Fruit fly (Drosophila melanogaster) whole organism, embryonic: ENCODE data around the gene CG11726.

Experiments
- CG14710 ChIP-seq: fragments of 200-800 bp; sonication (Bioruptor generic); optimal IDR thresholded peaks from 3 replicates; lab custom pipeline; 2019; ENCODE audit warnings: missing biosample characterization, mild to moderate bottlenecking, missing genetic modification characterization, moderate library complexity
- CG15514 ChIP-seq: fragments of 200-800 bp; sonication (Bioruptor generic); optimal IDR thresholded peaks from 3 replicates; lab custom pipeline; 2017; ENCODE audit warnings: missing biosample characterization, missing genetic modification characterization, mild to moderate bottlenecking, moderate library complexity, missing genetic modification reagents
- CG18599 ChIP-seq: fragments of 200-800 bp; sonication (Bioruptor generic); optimal IDR thresholded peaks from 3 replicates; lab custom pipeline; 2017; ENCODE audit warnings: missing biosample characterization, missing genetic modification characterization, mild to moderate bottlenecking, moderate library complexity, missing genetic modification reagents
- CG18764 ChIP-seq: fragments of 200-800 bp; sonication (Bioruptor generic); optimal IDR thresholded peaks from 3 replicates; lab custom pipeline; 2016; ENCODE audit warnings: missing biosample characterization, missing genetic modification characterization
- CG2202 ChIP-seq: fragments of 200-800 bp; sonication (Bioruptor generic); optimal IDR thresholded peaks from 2 replicates; lab custom pipeline; 2018; ENCODE audit warnings: missing biosample characterization, mild to moderate bottlenecking, missing genetic modification characterization
- CG4424 ChIP-seq: fragments of 200-800 bp; sonication (Bioruptor generic); optimal IDR thresholded peaks from 3 replicates; lab custom pipeline; 2016; ENCODE audit warnings: missing biosample characterization, missing genetic modification characterization
- CG4730 ChIP-seq: fragments of 200-800 bp; sonication (Bioruptor generic); IDR thresholded peaks from 2 replicates; pipeline ENCODE4 v1.3.6; 2022; ENCODE audit warnings: missing biosample characterization, missing genetic modification characterization
- CG5180 ChIP-seq: fragments of 200-800 bp; sonication (Bioruptor generic); optimal IDR thresholded peaks from 3 replicates; lab custom pipeline; 2017; ENCODE audit warnings: missing biosample characterization, missing genetic modification characterization, mild to moderate bottlenecking, moderate library complexity, missing genetic modification reagents
- CG6654 ChIP-seq: fragments of 200-800 bp; sonication (Bioruptor generic); optimal IDR thresholded peaks from 2 replicates; lab custom pipeline; 2017; ENCODE audit warnings: missing biosample characterization, mild to moderate bottlenecking, missing genetic modification characterization
- CG7556 ChIP-seq: fragments of 200-800 bp; sonication (Bioruptor generic); optimal IDR thresholded peaks from 2 replicates; lab custom pipeline; 2017; ENCODE audit warnings: missing biosample characterization, mild to moderate bottlenecking, missing genetic modification characterization
- CG7786 ChIP-seq: fragments of 200-800 bp; sonication (Bioruptor generic); optimal IDR thresholded peaks from 2 replicates; lab custom pipeline; 2016; ENCODE audit warnings: missing biosample characterization, missing genetic modification characterization
- CG7839 ChIP-seq: fragments of 200-800 bp; sonication (Bioruptor generic); optimal IDR thresholded peaks from 3 replicates; lab custom pipeline; 2018; ENCODE audit warnings: missing biosample characterization, mild to moderate bottlenecking, missing genetic modification characterization, moderate library complexity
- CG8765 ChIP-seq: fragments of 200-800 bp; sonication (Bioruptor generic); IDR thresholded peaks from 2 replicates; pipeline ENCODE4 v1.3.6; 2022; ENCODE audit warnings: missing biosample characterization, missing genetic modification characterization
- CG9727 ChIP-seq: fragments of 200-800 bp; sonication (Bioruptor generic); optimal IDR thresholded peaks from 3 replicates; lab custom pipeline; 2017; ENCODE audit warnings: missing biosample characterization, mild to moderate bottlenecking, missing genetic modification characterization
- Doc2 ChIP-seq: fragments of 200-800 bp; sonication (Bioruptor generic); IDR thresholded peaks from 2 replicates; pipeline ENCODE4 v1.3.6; 2022; ENCODE audit warnings: missing biosample characterization, missing genetic modification characterization
- Dp ChIP-seq: fragments of 200-800 bp; sonication (Bioruptor generic); optimal IDR thresholded peaks from 2 replicates; lab custom pipeline; 2018; ENCODE audit warnings: missing biosample characterization, mild to moderate bottlenecking, missing genetic modification characterization, moderate library complexity
- H15 ChIP-seq: fragments of 200-800 bp; sonication (Bioruptor generic); IDR thresholded peaks from 3 replicates; pipeline ENCODE4 v1.3.6; 2022; ENCODE audit warnings: missing biosample characterization, missing genetic modification characterization
- Hmr ChIP-seq: fragments of 200-800 bp; sonication (Bioruptor generic); optimal IDR thresholded peaks from 3 replicates; lab custom pipeline; 2017; ENCODE audit warnings: mild to moderate bottlenecking, missing biosample characterization, missing genetic modification reagents, missing genetic modification characterization
- Hr3 ChIP-seq: fragments of 200-800 bp; sonication (Bioruptor generic); optimal IDR thresholded peaks from 3 replicates; lab custom pipeline; 2016; ENCODE audit warnings: missing biosample characterization, missing genetic modification characterization
- Mes4 ChIP-seq: fragments of 200-800 bp; sonication (Bioruptor generic); optimal IDR thresholded peaks from 2 replicates; lab custom pipeline; 2016; ENCODE audit warnings: missing biosample characterization, missing genetic modification characterization
- Myb ChIP-seq: fragments of 200-800 bp; sonication (Bioruptor generic); optimal IDR thresholded peaks from 2 replicates; lab custom pipeline; 2016; ENCODE audit warnings: missing biosample characterization, missing genetic modification characterization
- NfI ChIP-seq: fragments of 200-800 bp; sonication (Bioruptor generic); optimal IDR thresholded peaks from 3 replicates; lab custom pipeline; 2018; ENCODE audit warnings: missing biosample characterization, mild to moderate bottlenecking, missing genetic modification characterization, moderate library complexity
- Sry-β ChIP-seq: fragments of 200-800 bp; sonication (Bioruptor generic); optimal IDR thresholded peaks from 2 replicates; lab custom pipeline; 2018; ENCODE audit warnings: missing biosample characterization, mild to moderate bottlenecking, missing genetic modification characterization, moderate library complexity
- ato ChIP-seq: fragments of 200-800 bp; sonication (Bioruptor generic); IDR thresholded peaks from 2 replicates; pipeline ENCODE4 v1.3.6; 2022; ENCODE audit warnings: missing biosample characterization, missing genetic modification characterization; ENCODE audit not compliant: partially characterized antibody
- bsh ChIP-seq, 2 experiments: fragments of 200-800 bp; sonication (Bioruptor generic); optimal IDR thresholded peaks; 2 replicates each; lab custom pipeline; 2017 to 2018; ENCODE audit warnings: mild to moderate bottlenecking in 2 of 2, missing biosample characterization in 2 of 2, missing genetic modification characterization in 2 of 2, moderate library complexity in 1 of 2
- caup ChIP-seq: fragments of 200-800 bp; sonication (Bioruptor generic); optimal IDR thresholded peaks from 3 replicates; lab custom pipeline; 2017; ENCODE audit warnings: missing biosample characterization, mild to moderate bottlenecking, missing genetic modification characterization, moderate library complexity; ENCODE audit not compliant: severe bottlenecking
- chinmo ChIP-seq: fragments of 200-800 bp; sonication (Bioruptor generic); IDR thresholded peaks from 4 replicates; pipeline ENCODE4 v1.3.6; 2022; ENCODE audit warnings: missing biosample characterization, missing genetic modification characterization; ENCODE audit not compliant: partially characterized antibody
- ci ChIP-seq: fragments of 200-800 bp; sonication (Bioruptor generic); IDR thresholded peaks from 3 replicates; pipeline ENCODE4 v1.3.6; 2022; ENCODE audit warnings: missing biosample characterization, missing genetic modification characterization
- da ChIP-seq: fragments of 200-800 bp; sonication (Bioruptor generic); optimal IDR thresholded peaks from 2 replicates; lab custom pipeline; 2016; ENCODE audit warnings: missing biosample characterization, missing genetic modification characterization
- dimm ChIP-seq: fragments of 200-800 bp; sonication (Bioruptor generic); IDR thresholded peaks from 2 replicates; pipeline ENCODE4 v1.3.6; 2022; ENCODE audit warnings: missing biosample characterization, missing genetic modification characterization
- dmrt11E ChIP-seq: fragments of 200-800 bp; sonication (Bioruptor generic); optimal IDR thresholded peaks from 3 replicates; lab custom pipeline; 2018; ENCODE audit warnings: missing biosample characterization, mild to moderate bottlenecking, missing genetic modification characterization, moderate library complexity
- ems ChIP-seq: fragments of 200-800 bp; sonication (Bioruptor generic); optimal IDR thresholded peaks from 3 replicates; lab custom pipeline; 2016; ENCODE audit warnings: missing biosample characterization, missing genetic modification characterization
- grn ChIP-seq: fragments of 200-800 bp; sonication (Bioruptor generic); optimal IDR thresholded peaks from 3 replicates; lab custom pipeline; 2017; ENCODE audit warnings: missing biosample characterization, missing genetic modification characterization
- gsb ChIP-seq: fragments of 200-800 bp; sonication (Bioruptor generic); IDR thresholded peaks from 2 replicates; pipeline ENCODE4 v1.3.6; 2022; ENCODE audit warnings: missing biosample characterization, missing genetic modification characterization
- hb ChIP-seq: fragments of 200-800 bp; sonication (Bioruptor generic); IDR thresholded peaks from 3 replicates; pipeline ENCODE4 v1.3.6; 2022; ENCODE audit warnings: missing biosample characterization, missing genetic modification characterization; ENCODE audit not compliant: partially characterized antibody
- ind ChIP-seq: fragments of 200-800 bp; sonication (Bioruptor generic); optimal IDR thresholded peaks from 3 replicates; lab custom pipeline; 2016; ENCODE audit warnings: missing biosample characterization, missing genetic modification characterization
- nmo ChIP-seq: fragments of 200-800 bp; sonication (Bioruptor generic); optimal IDR thresholded peaks from 2 replicates; lab custom pipeline; 2018; ENCODE audit warnings: missing biosample characterization, mild to moderate bottlenecking, missing genetic modification characterization, moderate library complexity
- ranshi ChIP-seq: fragments of 200-800 bp; sonication (Bioruptor generic); IDR thresholded peaks from 2 replicates; pipeline ENCODE4 v1.3.6; 2022; ENCODE audit warnings: missing biosample characterization, missing genetic modification characterization
- sd ChIP-seq: fragments of 200-800 bp; sonication (Bioruptor generic); optimal IDR thresholded peaks from 3 replicates; lab custom pipeline; 2018; ENCODE audit warnings: missing biosample characterization, mild to moderate bottlenecking, missing genetic modification characterization, moderate library complexity
- sens-2 ChIP-seq: fragments of 200-800 bp; sonication (Bioruptor generic); IDR thresholded peaks from 2 replicates; pipeline ENCODE4 v1.3.6; 2022; ENCODE audit warnings: missing biosample characterization, missing genetic modification characterization
- seq ChIP-seq: fragments of 200-800 bp; sonication (Bioruptor generic); IDR thresholded peaks from 2 replicates; pipeline ENCODE4 v1.3.6; 2022; ENCODE audit warnings: missing biosample characterization, missing genetic modification characterization
- sisA ChIP-seq: fragments of 200-800 bp; sonication (Bioruptor generic); IDR thresholded peaks from 2 replicates; pipeline ENCODE4 v1.3.6; 2022; ENCODE audit warnings: missing biosample characterization, missing genetic modification characterization
- slp2 ChIP-seq: fragments of 200-800 bp; sonication (Bioruptor generic); optimal IDR thresholded peaks from 2 replicates; lab custom pipeline; 2016; ENCODE audit warnings: missing biosample characterization, missing genetic modification characterization
- unpg ChIP-seq: fragments of 200-800 bp; sonication (Bioruptor generic); optimal IDR thresholded peaks from 3 replicates; lab custom pipeline; 2018; ENCODE audit warnings: missing biosample characterization, mild to moderate bottlenecking, missing genetic modification characterization, moderate library complexity
- vvl ChIP-seq: fragments of 200-800 bp; sonication (Bioruptor generic); IDR thresholded peaks from 2 replicates; pipeline ENCODE4 v1.3.6; 2022; ENCODE audit warnings: missing biosample characterization, missing genetic modification characterization
- zen ChIP-seq: fragments of 200-800 bp; sonication (Bioruptor generic); optimal IDR thresholded peaks from 3 replicates; lab custom pipeline; 2018; ENCODE audit warnings: missing biosample characterization, mild to moderate bottlenecking, missing genetic modification characterization, moderate library complexity
- zen2 ChIP-seq: fragments of 200-800 bp; sonication (Bioruptor generic); IDR thresholded peaks from 3 replicates; pipeline ENCODE4 v1.3.6; 2022; ENCODE audit warnings: missing biosample characterization, missing genetic modification characterization; ENCODE audit not compliant: partially characterized antibody
- zf30C ChIP-seq: fragments of 200-800 bp; sonication (Bioruptor generic); optimal IDR thresholded peaks from 3 replicates; lab custom pipeline; 2018; ENCODE audit warnings: missing biosample characterization, mild to moderate bottlenecking, missing genetic modification characterization

CG11726 gene

dm6 chr3L:11379698-11380438 lies 14.6 kb upstream of the CG11726 start (continued):
- TF ChIP-seq caup (GFP tag; lab: Kevin White, UChicago) (peak; percentile 40), seq (GFP tag; lab: Robert Waterston, UW) (0 out of 2 replicates have a peak, but pooled peaks have one; percentile 29), CG14710 (tag; lab: Kevin White, UChicago) (peak; percentile 58), zen (tag; lab: Kevin White, UChicago) (no peak), chinmo (GFP tag; lab: Robert Waterston, UW) (no peak), NfI (GFP tag; lab: Kevin White, UChicago) (peak; percentile 19), CG4424 (GFP tag; lab: Kevin White, UChicago) (peak; percentile 27), CG18764 (GFP tag; lab: Kevin White, UChicago) (peak; percentile 14), gsb (GFP tag; lab: Robert Waterston, UW) (no peak), da (GFP tag; lab: Kevin White, UChicago) (no peak), dmrt11E (tag; lab: Kevin White, UChicago) (peak; percentile 51), CG7786 (GFP tag; lab: Kevin White, UChicago) (peak; percentile 58), CG9727 (peak; percentile 40), CG7556 (GFP tag; lab: Kevin White, UChicago) (peak; percentile 44), H15 (GFP tag; lab: Robert Waterston, UW) (peak; percentile 49; the same call in 2 of the 3 replicates), Hr3 (no peak), Hmr (GFP tag; lab: Kevin White, UChicago) (no peak), Dp (GFP tag; lab: Kevin White, UChicago) (no peak), zf30C (GFP tag; lab: Kevin White, UChicago) (peak; percentile 87), ato (GFP tag; lab: Robert Waterston, UW) (no peak), CG6654 (GFP tag; lab: Kevin White, UChicago) (no peak), CG8765 (GFP tag; lab: Robert Waterston, UW) (no peak), ind (GFP tag; lab: Kevin White, UChicago) (peak; percentile 44), zen2 (GFP tag; lab: Robert Waterston, UW) (no peak), CG15514 (GFP tag; lab: Kevin White, UChicago) (peak; percentile 4), ci (GFP tag; lab: Robert Waterston, UW) (peak; percentile 80), nmo (GFP tag; lab: Kevin White, UChicago) (peak; percentile 40), Sry-β (GFP tag; lab: Kevin White, UChicago) (peak; percentile 28), Mes4 (GFP tag; lab: Kevin White, UChicago) (peak; percentile 28), slp2 (GFP tag; lab: Kevin White, UChicago) (peak; percentile 45), Myb (GFP tag; lab: Kevin White, UChicago) (peak; percentile 20), CG7839 (tag; lab: Kevin White, UChicago) (peak; percentile 61), sens-2 (GFP tag; lab: Robert Waterston, UW) (0 out of 2 replicates have a peak, but pooled peaks have one; percentile 10), CG5180 (no peak), ranshi (peak; percentile 58), vvl (GFP tag; lab: Robert Waterston, UW) (peak; percentile 74), ems (GFP tag; lab: Kevin White, UChicago) (peak; percentile 39), CG4730 (no peak), sd (tag; lab: Kevin White, UChicago) (peak; percentile 33), Doc2 (GFP tag; lab: Robert Waterston, UW) (no peak), dimm (GFP tag; lab: Robert Waterston, UW) (no peak; the same call in 1 of the 2 replicates), sisA (GFP tag; lab: Robert Waterston, UW) (peak; percentile 56), hb (GFP tag; lab: Robert Waterston, UW) (no peak), unpg (GFP tag; lab: Kevin White, UChicago) (peak; percentile 55), grn (GFP tag; lab: Kevin White, UChicago) (no peak), bsh (GFP tag; optimal IDR thresholded peaks at IDR 0.05; lab: Kevin White, UChicago) (peak; percentile 64 to 73), CG18599 (peak; percentile 51), CG2202 (peak; percentile 31)
